Fruit fly (Drosophila melanogaster) whole organism, embryonic: Measurements from ENCODE around the gene CG10602.
A peak's percentile ranks its signal among the peaks of the same experiment; 100 is the strongest.

Experiments used
- Asciz ChIP-seq: fragments of 200-800 bp; sonication (Bioruptor generic); optimal IDR thresholded peaks from 2 replicates; lab custom pipeline; 2017; ENCODE audit warnings: missing biosample characterization, mild to moderate bottlenecking, missing genetic modification characterization, missing genetic modification reagents
- BtbVII ChIP-seq: fragments of 200-800 bp; sonication (Bioruptor generic); optimal IDR thresholded peaks from 3 replicates; lab custom pipeline; 2017; ENCODE audit warnings: missing biosample characterization, mild to moderate bottlenecking, missing genetic modification characterization
- CG11504 ChIP-seq: fragments of 200-800 bp; sonication (Bioruptor generic); optimal IDR thresholded peaks from 3 replicates; lab custom pipeline; 2019; ENCODE audit warnings: missing biosample characterization, mild to moderate bottlenecking, missing genetic modification characterization, moderate library complexity
- CG12104 ChIP-seq: fragments of 200-800 bp; sonication (Bioruptor generic); optimal IDR thresholded peaks from 3 replicates; lab custom pipeline; 2016; ENCODE audit warnings: missing biosample characterization, missing genetic modification characterization
- CG12155 ChIP-seq: fragments of 200-800 bp; sonication (Bioruptor generic); optimal IDR thresholded peaks from 3 replicates; lab custom pipeline; 2016; ENCODE audit warnings: missing biosample characterization, missing genetic modification characterization
- CG12236 ChIP-seq: fragments of 200-800 bp; sonication (Bioruptor generic); optimal IDR thresholded peaks from 2 replicates; lab custom pipeline; 2016; ENCODE audit warnings: missing biosample characterization, missing genetic modification characterization
- CG12942 ChIP-seq: fragments of 200-800 bp; sonication (Bioruptor generic); optimal IDR thresholded peaks from 3 replicates; lab custom pipeline; 2016; ENCODE audit warnings: missing biosample characterization, missing genetic modification characterization
- CG13894 ChIP-seq: fragments of 200-800 bp; sonication (Bioruptor generic); optimal IDR thresholded peaks from 3 replicates; lab custom pipeline; 2018; ENCODE audit warnings: missing biosample characterization, mild to moderate bottlenecking, missing genetic modification characterization, moderate library complexity
- CG14441 ChIP-seq: fragments of 200-800 bp; sonication (Bioruptor generic); IDR thresholded peaks from 2 replicates; pipeline ENCODE4 v1.3.6; 2022; ENCODE audit warnings: missing biosample characterization, missing genetic modification characterization
- CG15514 ChIP-seq: fragments of 200-800 bp; sonication (Bioruptor generic); optimal IDR thresholded peaks from 3 replicates; lab custom pipeline; 2017; ENCODE audit warnings: missing biosample characterization, missing genetic modification characterization, mild to moderate bottlenecking, moderate library complexity, missing genetic modification reagents
- CG1647 ChIP-seq: fragments of 200-800 bp; sonication (Bioruptor generic); optimal IDR thresholded peaks from 3 replicates; lab custom pipeline; 2016; ENCODE audit warnings: missing biosample characterization, missing genetic modification characterization
- CG30403 ChIP-seq: fragments of 200-800 bp; sonication (Bioruptor generic); optimal IDR thresholded peaks from 3 replicates; lab custom pipeline; 2016; ENCODE audit warnings: missing biosample characterization, missing genetic modification characterization
- CG3163 ChIP-seq: fragments of 200-800 bp; sonication (Bioruptor generic); optimal IDR thresholded peaks from 3 replicates; lab custom pipeline; 2016; ENCODE audit warnings: missing biosample characterization, missing genetic modification characterization
- CG33557 ChIP-seq: fragments of 200-800 bp; sonication (Bioruptor generic); optimal IDR thresholded peaks from 2 replicates; lab custom pipeline; 2019; ENCODE audit warnings: missing biosample characterization, mild to moderate bottlenecking, missing genetic modification characterization, moderate library complexity
- CG6272 ChIP-seq: fragments of 200-800 bp; sonication (Bioruptor generic); IDR thresholded peaks from 2 replicates; pipeline ENCODE4 v1.3.6; 2022; ENCODE audit warnings: missing biosample characterization, missing genetic modification characterization
- CG7556 ChIP-seq: fragments of 200-800 bp; sonication (Bioruptor generic); optimal IDR thresholded peaks from 2 replicates; lab custom pipeline; 2017; ENCODE audit warnings: missing biosample characterization, mild to moderate bottlenecking, missing genetic modification characterization
- CG7786 ChIP-seq: fragments of 200-800 bp; sonication (Bioruptor generic); optimal IDR thresholded peaks from 2 replicates; lab custom pipeline; 2016; ENCODE audit warnings: missing biosample characterization, missing genetic modification characterization
- CG7928 ChIP-seq: fragments of 200-800 bp; sonication (Bioruptor generic); optimal IDR thresholded peaks from 2 replicates; lab custom pipeline; 2017; ENCODE audit warnings: missing biosample characterization, mild to moderate bottlenecking, missing genetic modification characterization
- Deaf1 ChIP-seq: fragments of 200-800 bp; optimal IDR thresholded peaks from 3 replicates; lab custom pipeline; 2019; ENCODE audit warnings: missing biosample characterization, mild to moderate bottlenecking, missing genetic modification characterization, moderate library complexity
- Dll ChIP-seq: fragments of 200-800 bp; sonication (Bioruptor generic); IDR thresholded peaks from 4 replicates; pipeline ENCODE4 v1.3.6; 2022; ENCODE audit warnings: missing biosample characterization, missing genetic modification characterization; ENCODE audit not compliant: partially characterized antibody
- E2f1 ChIP-seq: fragments of 200-800 bp; sonication (Bioruptor generic); IDR thresholded peaks from 2 replicates; pipeline ENCODE4 v1.3.6; 2022; ENCODE audit warnings: missing biosample characterization, missing genetic modification characterization
- HmgD ChIP-seq: fragments of 200-800 bp; sonication (Bioruptor generic); optimal IDR thresholded peaks from 3 replicates; lab custom pipeline; 2016; ENCODE audit warnings: missing biosample characterization, missing genetic modification characterization
- Med ChIP-seq: fragments of 200-800 bp; sonication (Bioruptor generic); peaks from one replicate; lab custom pipeline; 2016; ENCODE audit warnings: missing biosample characterization, missing genetic modification characterization, mild to moderate bottlenecking, inconsistent platforms, moderate library complexity
- Mes4 ChIP-seq: fragments of 200-800 bp; sonication (Bioruptor generic); optimal IDR thresholded peaks from 2 replicates; lab custom pipeline; 2016; ENCODE audit warnings: missing biosample characterization, missing genetic modification characterization
- Myb ChIP-seq: fragments of 200-800 bp; sonication (Bioruptor generic); optimal IDR thresholded peaks from 2 replicates; lab custom pipeline; 2016; ENCODE audit warnings: missing biosample characterization, missing genetic modification characterization
- NFAT ChIP-seq: fragments of 200-800 bp; sonication (Bioruptor generic); IDR thresholded peaks from 2 replicates; pipeline ENCODE4 v1.3.6; 2022; ENCODE audit warnings: missing biosample characterization, missing genetic modification characterization
- NK7.1 ChIP-seq: fragments of 200-800 bp; sonication (Bioruptor generic); optimal IDR thresholded peaks from 3 replicates; lab custom pipeline; 2016; ENCODE audit warnings: missing biosample characterization, missing genetic modification characterization
- amos ChIP-seq: fragments of 200-800 bp; sonication (Bioruptor generic); IDR thresholded peaks from 2 replicates; pipeline ENCODE4 v1.3.6; 2022; ENCODE audit warnings: missing biosample characterization, missing genetic modification characterization; ENCODE audit not compliant: partially characterized antibody
- chif ChIP-seq, 2 experiments: fragments of 200-800 bp; sonication (Bioruptor generic); optimal IDR thresholded peaks; 3 replicates each; lab custom pipeline; 2016; ENCODE audit warnings: missing biosample characterization in 2 of 2, missing genetic modification characterization in 2 of 2
- disco-r ChIP-seq: fragments of 200-800 bp; sonication (Bioruptor generic); optimal IDR thresholded peaks from 2 replicates; lab custom pipeline; 2016; ENCODE audit warnings: missing biosample characterization, missing genetic modification characterization
- esg ChIP-seq: fragments of 200-800 bp; sonication (Bioruptor generic); conservative IDR thresholded peaks from 2 replicates; pipeline ENCODE4 v1.3.6; 2022; ENCODE audit warnings: missing biosample characterization, missing genetic modification characterization
- fd102C ChIP-seq: fragments of 200-800 bp; sonication (Bioruptor generic); optimal IDR thresholded peaks from 2 replicates; lab custom pipeline; 2018; ENCODE audit warnings: missing biosample characterization, mild to moderate bottlenecking, missing genetic modification characterization, moderate library complexity
- gcm ChIP-seq: fragments of 200-800 bp; sonication (Bioruptor generic); optimal IDR thresholded peaks from 2 replicates; lab custom pipeline; 2019; ENCODE audit warnings: missing biosample characterization, mild to moderate bottlenecking, missing genetic modification characterization, moderate library complexity
- kay ChIP-seq: fragments of 200-800 bp; sonication (Bioruptor generic); optimal IDR thresholded peaks from 2 replicates; lab custom pipeline; 2016; ENCODE audit warnings: missing biosample characterization, missing genetic modification characterization
- mirr ChIP-seq: fragments of 200-800 bp; sonication (Bioruptor generic); optimal IDR thresholded peaks from 3 replicates; lab custom pipeline; 2018; ENCODE audit warnings: missing biosample characterization, mild to moderate bottlenecking, missing genetic modification characterization
- odd ChIP-seq: fragments of 200-800 bp; sonication (Bioruptor generic); optimal IDR thresholded peaks from 2 replicates; lab custom pipeline; 2017; ENCODE audit warnings: missing biosample characterization, mild to moderate bottlenecking, missing genetic modification characterization
- phol ChIP-seq: fragments of 200-800 bp; sonication (Bioruptor generic); optimal IDR thresholded peaks from 3 replicates; lab custom pipeline; 2018; ENCODE audit warnings: missing biosample characterization, mild to moderate bottlenecking, missing genetic modification characterization, moderate library complexity
- pros ChIP-seq: fragments of 200-800 bp; sonication (Bioruptor generic); optimal IDR thresholded peaks from 3 replicates; lab custom pipeline; 2019; ENCODE audit warnings: missing biosample characterization, mild to moderate bottlenecking, missing genetic modification characterization, moderate library complexity
- sens ChIP-seq: fragments of 200-800 bp; sonication (Bioruptor generic); peaks from one replicate; lab custom pipeline; 2016; ENCODE audit warnings: missing biosample characterization, missing genetic modification characterization
- slbo ChIP-seq: fragments of 200-800 bp; sonication (Bioruptor generic); IDR thresholded peaks from 2 replicates; pipeline ENCODE4 v1.3.6; 2022; ENCODE audit warnings: missing biosample characterization, missing genetic modification characterization
- so ChIP-seq: fragments of 200-800 bp; sonication (Bioruptor generic); IDR thresholded peaks from 3 replicates; pipeline ENCODE4 v1.3.6; 2022; ENCODE audit warnings: missing biosample characterization, missing genetic modification characterization
- sr ChIP-seq: fragments of 200-800 bp; sonication (Bioruptor generic); IDR thresholded peaks from 3 replicates; pipeline ENCODE4 v1.3.6; 2022; ENCODE audit warnings: missing biosample characterization, missing genetic modification characterization
- stc ChIP-seq: fragments of 200-800 bp; sonication (Bioruptor generic); IDR thresholded peaks from 2 replicates; pipeline ENCODE4 v1.3.6; 2022; ENCODE audit warnings: missing biosample characterization, missing genetic modification characterization
- tin ChIP-seq: fragments of 200-800 bp; sonication (Bioruptor generic); optimal IDR thresholded peaks from 3 replicates; lab custom pipeline; 2016; ENCODE audit warnings: missing biosample characterization, missing genetic modification characterization
- trem ChIP-seq: fragments of 200-800 bp; optimal IDR thresholded peaks from 3 replicates; lab custom pipeline; 2019; ENCODE audit warnings: missing biosample characterization, mild to moderate bottlenecking, missing genetic modification characterization, moderate library complexity
- vnd ChIP-seq: fragments of 200-800 bp; sonication (Bioruptor generic); IDR thresholded peaks from 3 replicates; pipeline ENCODE4 v1.3.6; 2022; ENCODE audit warnings: missing biosample characterization, missing genetic modification characterization; ENCODE audit not compliant: partially characterized antibody
- zen ChIP-seq: fragments of 200-800 bp; sonication (Bioruptor generic); optimal IDR thresholded peaks from 3 replicates; lab custom pipeline; 2018; ENCODE audit warnings: missing biosample characterization, mild to moderate bottlenecking, missing genetic modification characterization, moderate library complexity
- zen2 ChIP-seq: fragments of 200-800 bp; sonication (Bioruptor generic); IDR thresholded peaks from 3 replicates; pipeline ENCODE4 v1.3.6; 2022; ENCODE audit warnings: missing biosample characterization, missing genetic modification characterization; ENCODE audit not compliant: partially characterized antibody

CG10602 gene

DNA sequence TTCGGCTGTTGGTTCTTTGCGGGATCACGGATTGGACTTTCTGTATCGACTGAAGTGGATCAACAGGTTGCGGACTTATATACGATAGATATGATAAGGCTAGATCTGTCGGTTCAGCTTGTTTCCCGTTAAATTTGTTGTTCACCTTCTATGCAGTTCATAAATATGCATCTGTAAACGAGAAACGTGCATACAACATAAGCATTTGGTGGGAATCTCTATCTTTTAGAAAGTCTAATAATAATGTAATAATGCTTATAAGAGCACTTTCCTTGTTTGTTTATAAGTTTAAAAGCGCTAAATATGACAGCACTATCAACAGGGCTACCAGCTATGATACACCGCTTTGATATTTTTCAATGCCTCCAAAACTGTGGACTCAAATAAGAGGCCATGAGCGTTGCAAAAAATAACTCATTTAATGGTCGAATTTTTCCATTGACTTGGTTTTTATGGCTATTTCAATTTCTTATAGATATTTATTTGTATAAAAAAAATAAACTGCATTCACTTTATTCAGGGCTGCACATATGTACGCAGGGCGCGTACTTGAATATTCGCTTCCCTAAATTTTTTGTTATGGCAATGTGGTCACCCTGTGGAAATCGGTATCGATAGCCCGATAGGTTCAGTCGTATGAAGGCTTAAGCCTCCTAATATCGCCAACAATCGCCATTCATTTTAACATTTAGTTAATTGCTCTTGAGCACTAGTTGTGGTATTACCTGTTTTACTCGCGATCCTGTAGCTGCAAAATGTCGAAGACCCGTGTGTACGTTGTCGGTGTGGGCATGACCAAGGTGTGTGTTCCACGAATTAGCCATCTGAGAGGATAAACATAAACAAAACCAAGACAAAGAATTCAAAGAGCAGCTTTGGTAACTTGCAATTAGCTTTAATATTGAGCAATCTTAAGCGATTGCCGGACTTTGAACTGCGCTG, 28.2 kb downstream of the CG10602 start, which contains the start of the genes CG17597 and ScpX (continued):
- TF ChIP-seq CG12942 (GFP tag; lab: Kevin White, UChicago) (peak; percentile 45), pros (no peak), so (GFP tag; lab: Robert Waterston, UW) (peak; percentile 40; the same call in 1 of the 3 replicates), tin (GFP tag; lab: Kevin White, UChicago) (peak; percentile 62), CG33557 (GFP tag; lab: Kevin White, UChicago) (peak; percentile 64), Myb (peak; percentile 27), amos (GFP tag; lab: Robert Waterston, UW) (peak; percentile 86), Dll (peak; percentile 83), CG12155 (GFP tag; lab: Kevin White, UChicago) (peak; percentile 65), CG12236 (GFP tag; lab: Kevin White, UChicago) (no peak), CG3163 (GFP tag; lab: Kevin White, UChicago) (no peak), gcm (GFP tag; lab: Kevin White, UChicago) (peak; percentile 6), odd (GFP tag; lab: Kevin White, UChicago) (no peak)

DNA sequence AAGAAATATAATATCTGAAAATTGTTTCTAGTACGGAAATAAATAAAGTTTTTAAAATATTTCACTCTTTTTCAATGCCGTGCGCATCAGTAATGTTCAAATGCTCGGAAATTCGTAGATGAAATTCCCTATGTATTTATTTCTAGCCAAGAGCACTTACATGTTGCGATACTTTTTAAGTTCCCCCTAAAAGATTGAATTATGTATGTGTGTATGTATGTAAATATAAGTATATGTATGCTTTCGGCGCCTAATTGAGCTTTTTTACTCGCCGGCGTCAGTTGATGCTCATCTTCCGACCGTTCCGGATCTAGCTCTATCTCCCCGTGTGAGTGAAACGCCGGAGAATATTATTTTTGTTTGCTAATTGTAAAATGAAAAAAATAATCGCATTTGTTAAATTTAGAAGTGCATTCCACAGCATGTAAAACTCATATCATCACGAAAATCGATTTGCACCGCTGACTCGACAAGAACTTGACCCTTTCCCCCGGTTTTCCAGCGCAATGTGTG, 32.5 kb downstream of the CG10602 start, which contains the start of gene Ugt36E1:
Gene Ugt36E1 (plus strand): TSS at position 275 of the 513 bp plus-strand sequence.
- no peak for TF ChIP-seq CG14441
- no peak for TF ChIP-seq fd102C
- no peak for TF ChIP-seq BtbVII
- TF ChIP-seq mirr (GFP tag; lab: Kevin White, UChicago) = no peak
- no peak for TF ChIP-seq CG7556 (GFP tag; lab: Kevin White, UChicago)
- TF ChIP-seq kay (GFP tag; lab: Kevin White, UChicago) = no peak
- TF ChIP-seq stc (GFP tag; lab: Robert Waterston, UW) = no peak
- no peak for TF ChIP-seq vnd (GFP tag; lab: Robert Waterston, UW)
- no peak for TF ChIP-seq sr (GFP tag; lab: Robert Waterston, UW)
- TF ChIP-seq CG7786 (GFP tag; lab: Kevin White, UChicago) = no peak
- TF ChIP-seq HmgD = no peak
- TF ChIP-seq NFAT (GFP tag; lab: Robert Waterston, UW) = no peak
- TF ChIP-seq Asciz (GFP tag; lab: Kevin White, UChicago) = no peak
- TF ChIP-seq CG11504 = peak; percentile 62
- peak; percentile 10 for TF ChIP-seq Deaf1 (tag; lab: Kevin White, UChicago)
- no peak for TF ChIP-seq CG12104 (GFP tag; lab: Kevin White, UChicago)
- TF ChIP-seq CG30403 (GFP tag; lab: Kevin White, UChicago) = no peak
- TF ChIP-seq disco-r = no peak
- TF ChIP-seq slbo (GFP tag; lab: Robert Waterston, UW) = no peak
- TF ChIP-seq phol (tag; lab: Kevin White, UChicago) = no peak
- TF ChIP-seq CG15514 = peak; percentile 92
- peak; percentile 3 for TF ChIP-seq Med (GFP tag; lab: Kevin White, UChicago)
- no peak for TF ChIP-seq CG6272 (GFP tag; lab: Robert Waterston, UW)
- no peak for TF ChIP-seq CG13894 (tag; lab: Kevin White, UChicago)
- no peak for TF ChIP-seq CG1647 (GFP tag; lab: Kevin White, UChicago)
- TF ChIP-seq Mes4 = no peak
- no peak for TF ChIP-seq CG7928 (GFP tag; lab: Kevin White, UChicago)
- TF ChIP-seq amos (GFP tag; lab: Robert Waterston, UW) = no peak
- no peak for TF ChIP-seq zen2 (GFP tag; lab: Robert Waterston, UW)
- TF ChIP-seq E2f1 = no peak
- no peak for TF ChIP-seq chif (GFP tag; optimal IDR thresholded peaks at IDR 0.05; lab: Kevin White, UChicago)
- no peak for TF ChIP-seq trem
- no peak for TF ChIP-seq NK7.1 (GFP tag; lab: Kevin White, UChicago)
- peak; percentile 34 for TF ChIP-seq sens (GFP tag; lab: Kevin White, UChicago)
- no peak for TF ChIP-seq zen (tag; lab: Kevin White, UChicago)
- no peak for TF ChIP-seq esg (GFP tag; lab: Robert Waterston, UW)
